Fruit fly (Drosophila melanogaster): ENCODE data around the gene CG11555.

CG11555 gene

dm6 chr2L:285596-286023 is 12.0 kb downstream of the CG11555 start (continued):
- TF ChIP-seq Dp (GFP tag; optimal IDR thresholded peaks at IDR 0.05) (peak; percentile 31), gro (GFP tag; optimal IDR thresholded peaks at IDR 0.05) (peak; percentile 59), HLHmδ (GFP tag; optimal IDR thresholded peaks at IDR 0.05) (peak; percentile 92), Scr (GFP tag; IDR thresholded peaks at IDR 0.05; ENCODE audit: partially characterized antibody) (peak; percentile 20; the same call in 1 of the 2 replicates), ERR (GFP tag; optimal IDR thresholded peaks at IDR 0.05) (no peak), cg (GFP tag; optimal IDR thresholded peaks at IDR 0.05) (peak; percentile 0), aop (GFP tag; IDR thresholded peaks at IDR 0.05) (no peak), CG15514 (GFP tag; optimal IDR thresholded peaks at IDR 0.05) (peak; percentile 97), CG33557 (GFP tag; optimal IDR thresholded peaks at IDR 0.05) (no peak), gt (GFP tag; IDR thresholded peaks at IDR 0.05) (no peak), CG11504 (tag; optimal IDR thresholded peaks at IDR 0.05) (peak; percentile 70), CG8924 (tag; optimal IDR thresholded peaks at IDR 0.05) (peak; percentile 63), Doc2 (GFP tag; IDR thresholded peaks at IDR 0.05) (no peak), CG4820 (GFP tag; optimal IDR thresholded peaks at IDR 0.05) (peak; percentile 3), CG10565 (GFP tag; optimal IDR thresholded peaks at IDR 0.05) (no peak), tio (GFP tag; optimal IDR thresholded peaks at IDR 0.05) (no peak), ci (GFP tag; IDR thresholded peaks at IDR 0.05) (peak; percentile 84), fd64A (GFP tag; optimal IDR thresholded peaks at IDR 0.05) (peak; percentile 16), CG1233 (GFP tag; optimal IDR thresholded peaks at IDR 0.05) (peak; percentile 21), Sin3A (optimal IDR thresholded peaks at IDR 0.05) (no peak), CG14014 (GFP tag; IDR thresholded peaks at IDR 0.05) (peak; percentile 21; the same call in 1 of the 2 replicates), CG6175 (GFP tag; IDR thresholded peaks at IDR 0.05) (no peak), CG14667 (GFP tag; IDR thresholded peaks at IDR 0.05) (no peak), CG30431 (GFP tag; optimal IDR thresholded peaks at IDR 0.05) (no peak), CG9797 (GFP tag; optimal IDR thresholded peaks at IDR 0.05) (peak; percentile 93), jigr1 (GFP tag; IDR thresholded peaks at IDR 0.05) (no peak), wor (GFP tag; IDR thresholded peaks at IDR 0.05) (no peak), Dfd (GFP tag; optimal IDR thresholded peaks at IDR 0.05) (no peak), CG14050 (GFP tag; IDR thresholded peaks at IDR 0.05) (no peak; the same call in 2 of the 3 replicates), CG17829 (tag; optimal IDR thresholded peaks at IDR 0.05) (peak; percentile 63), CG2116 (GFP tag; optimal IDR thresholded peaks at IDR 0.05) (peak; percentile 71), CG30403 (GFP tag; optimal IDR thresholded peaks at IDR 0.05) (peak; percentile 59), CG3163 (GFP tag; optimal IDR thresholded peaks at IDR 0.05) (no peak), CG17359 (tag; optimal IDR thresholded peaks at IDR 0.05) (peak; percentile 52), row (GFP tag; IDR thresholded peaks at IDR 0.05) (peak; percentile 73), CG7556 (GFP tag; optimal IDR thresholded peaks at IDR 0.05) (peak; percentile 43), bab2 (GFP tag; optimal IDR thresholded peaks at IDR 0.05) (peak; percentile 36), CG7963 (GFP tag; IDR thresholded peaks at IDR 0.05; ENCODE audit: partially characterized antibody) (no peak), CG16779 (GFP tag; IDR thresholded peaks at IDR 0.05) (peak; percentile 50; the same call in 1 of the 2 replicates), mirr (GFP tag; optimal IDR thresholded peaks at IDR 0.05) (peak; percentile 49), CG3726 (GFP tag; IDR thresholded peaks at IDR 0.05) (no peak), seq (GFP tag; IDR thresholded peaks at IDR 0.05) (peak; percentile 62; the same call in 1 of the 2 replicates), CG8944 (GFP tag; optimal IDR thresholded peaks at IDR 0.05) (no peak), BEAF-32 (GFP tag; optimal IDR thresholded peaks at IDR 0.05) (peak; percentile 31), CG7357 (GFP tag; IDR thresholded peaks at IDR 0.05) (no peak), CG7987 (GFP tag; optimal IDR thresholded peaks at IDR 0.05) (peak; percentile 54), Abd-B (GFP tag; optimal IDR thresholded peaks at IDR 0.05) (no peak), CG10321 (GFP tag; IDR thresholded peaks at IDR 0.05) (no peak), H15 (GFP tag; IDR thresholded peaks at IDR 0.05) (no peak), slp2 (GFP tag; optimal IDR thresholded peaks at IDR 0.05) (no peak), sna (GFP tag; IDR thresholded peaks at IDR 0.05; ENCODE audit: partially characterized antibody) (no peak; the same call in 1 of the 2 replicates), ems (GFP tag; optimal IDR thresholded peaks at IDR 0.05) (peak; percentile 54)
